Worm (Caenorhabditis elegans) whole organism, mixed stage, embryonic: Measurements from ENCODE around the gene B0228.8.

Experiments used
- M03D4.4 ChIP-seq: sonication (generic microtip); optimal IDR thresholded peaks from 2 replicates; lab custom pipeline; 2017; ENCODE audit warnings: mild to moderate bottlenecking, missing genetic modification characterization, missing compliant biosample characterization
- bed-3 ChIP-seq: fragments of 200-800 bp; sonication (Bioruptor generic); optimal IDR thresholded peaks from 3 replicates; lab custom pipeline; 2018; ENCODE audit warnings: mild to moderate bottlenecking, missing genetic modification characterization, moderate library complexity, missing compliant biosample characterization
- ceh-39 ChIP-seq: fragments of 150-350 bp; optimal IDR thresholded peaks from 2 replicates; lab custom pipeline; 2014; ENCODE audit warnings: missing biosample characterization, missing genetic modification characterization
- ceh-43 ChIP-seq: fragments of 200-800 bp; sonication (Bioruptor generic); optimal IDR thresholded peaks from 2 replicates; lab custom pipeline; 2018; ENCODE audit warnings: mild to moderate bottlenecking, missing genetic modification characterization, moderate library complexity, missing compliant biosample characterization
- ceh-83 ChIP-seq: fragments of 200-800 bp; sonication (Bioruptor generic); optimal IDR thresholded peaks from 2 replicates; lab custom pipeline; 2018; ENCODE audit warnings: mild to moderate bottlenecking, missing genetic modification characterization, missing compliant biosample characterization
- cnd-1 ChIP-seq: fragments of 200-800 bp; sonication (Bioruptor generic); optimal IDR thresholded peaks from 2 replicates; lab custom pipeline; 2018; ENCODE audit warnings: mild to moderate bottlenecking, missing genetic modification characterization, missing compliant biosample characterization
- drap-1 ChIP-seq: fragments of 200-800 bp; sonication (Bioruptor generic); optimal IDR thresholded peaks from 3 replicates; lab custom pipeline; 2018; ENCODE audit warnings: mild to moderate bottlenecking, missing genetic modification characterization, missing compliant biosample characterization
- elt-3 ChIP-seq: fragments of 150-350 bp; optimal IDR thresholded peaks from 2 replicates; lab custom pipeline; 2014; ENCODE audit warnings: missing biosample characterization, missing genetic modification characterization
- flh-1 ChIP-seq: fragments of 200-800 bp; sonication (Bioruptor generic); optimal IDR thresholded peaks from 2 replicates; lab custom pipeline; 2018; ENCODE audit warnings: mild to moderate bottlenecking, missing genetic modification characterization, moderate library complexity, missing compliant biosample characterization
- ham-2 ChIP-seq: fragments of 200-800 bp; sonication (Bioruptor generic); optimal IDR thresholded peaks from 2 replicates; lab custom pipeline; 2018; ENCODE audit warnings: mild to moderate bottlenecking, missing genetic modification characterization, missing compliant biosample characterization
- hlh-1 ChIP-seq: fragments of 150-350 bp; optimal IDR thresholded peaks from 2 replicates; lab custom pipeline; 2014; ENCODE audit warnings: missing biosample characterization, missing genetic modification reagents, missing genetic modification characterization
- lin-13 ChIP-seq: fragments of 150-350 bp; optimal IDR thresholded peaks from 2 replicates; lab custom pipeline; 2014; ENCODE audit warnings: missing biosample characterization, missing genetic modification characterization
- lin-32 ChIP-seq: fragments of 200-800 bp; sonication (Bioruptor generic); optimal IDR thresholded peaks from 2 replicates; lab custom pipeline; 2018; ENCODE audit warnings: mild to moderate bottlenecking, missing genetic modification characterization, missing compliant biosample characterization
- lsy-2 ChIP-seq: fragments of 150-350 bp; optimal IDR thresholded peaks from 2 replicates; lab custom pipeline; 2014; ENCODE audit warnings: missing biosample characterization, missing genetic modification characterization
- mab-5 ChIP-seq: fragments of 150-350 bp; optimal IDR thresholded peaks from 2 replicates; lab custom pipeline; 2014; ENCODE audit warnings: missing biosample characterization, missing genetic modification characterization
- mep-1 ChIP-seq: fragments of 150-350 bp; optimal IDR thresholded peaks from 2 replicates; lab custom pipeline; 2017; ENCODE audit warnings: missing biosample characterization, missing genetic modification reagents, missing genetic modification characterization, inconsistent platforms
- mls-2 ChIP-seq: sonication (generic microtip); optimal IDR thresholded peaks from 2 replicates; lab custom pipeline; 2016; ENCODE audit warnings: mild to moderate bottlenecking, missing genetic modification characterization, moderate library complexity, missing compliant biosample characterization
- nhr-2 ChIP-seq: fragments of 150-350 bp; optimal IDR thresholded peaks from 2 replicates; lab custom pipeline; 2014; ENCODE audit warnings: missing biosample characterization, missing genetic modification characterization
- nhr-237 ChIP-seq: fragments of 150-350 bp; optimal IDR thresholded peaks from 2 replicates; lab custom pipeline; 2014; ENCODE audit warnings: missing biosample characterization, missing genetic modification characterization
- nhr-28 ChIP-seq: fragments of 150-350 bp; optimal IDR thresholded peaks from 2 replicates; lab custom pipeline; 2014; ENCODE audit warnings: missing biosample characterization, missing genetic modification characterization
- nhr-76 ChIP-seq: sonication (generic microtip); optimal IDR thresholded peaks from 2 replicates; lab custom pipeline; 2017; ENCODE audit warnings: missing biosample characterization, missing genetic modification characterization
- pha-4 ChIP-seq: fragments of 150-350 bp; optimal IDR thresholded peaks from 2 replicates; lab custom pipeline; 2018; ENCODE audit warnings: missing biosample characterization, missing genetic modification reagents, missing genetic modification characterization
- sem-2 ChIP-seq: fragments of 200-800 bp; sonication (Bioruptor generic); optimal IDR thresholded peaks from 2 replicates; lab custom pipeline; 2018; ENCODE audit warnings: mild to moderate bottlenecking, missing genetic modification characterization, missing compliant biosample characterization
- sptf-1 ChIP-seq: sonication (generic microtip); optimal IDR thresholded peaks from 2 replicates; lab custom pipeline; 2017; ENCODE audit warnings: mild to moderate bottlenecking, missing genetic modification characterization, moderate library complexity, missing compliant biosample characterization
- tbx-8 ChIP-seq: fragments of 200-800 bp; sonication (Bioruptor generic); optimal IDR thresholded peaks from 2 replicates; lab custom pipeline; 2018; ENCODE audit warnings: mild to moderate bottlenecking, missing genetic modification characterization, moderate library complexity, missing compliant biosample characterization
- unc-120 ChIP-seq: sonication (generic microtip); optimal IDR thresholded peaks from 2 replicates; lab custom pipeline; 2017; ENCODE audit warnings: missing genetic modification characterization, missing compliant biosample characterization; ENCODE audit not compliant: poor library complexity, severe bottlenecking
- unc-62 ChIP-seq: fragments of 150-350 bp; optimal IDR thresholded peaks from 2 replicates; lab custom pipeline; 2014; ENCODE audit warnings: missing biosample characterization, missing genetic modification reagents, missing genetic modification characterization
- ztf-11 ChIP-seq: fragments of 150-350 bp; optimal IDR thresholded peaks from 2 replicates; lab custom pipeline; 2014; ENCODE audit warnings: missing biosample characterization, missing genetic modification characterization

B0228.8 gene

ce11 chrII:7763569-7763968, 2.2 kb upstream of the B0228.8 start, which contains the start of gene B0228.9:
B0228.9 (minus strand) TSS chrII:7763669.
- TF ChIP-seq sem-2 = no peak
- no peak for TF ChIP-seq nhr-28 (tag; lab: Kevin White, UChicago)
- TF ChIP-seq mls-2 (tag; lab: Kevin White, UChicago) = no peak
- no peak for TF ChIP-seq nhr-76 (tag; lab: Kevin White, UChicago)
- TF ChIP-seq tbx-8 (GFP tag; lab: Kevin White, UChicago) = no peak
- TF ChIP-seq M03D4.4 (tag; lab: Kevin White, UChicago) = no peak
- no peak for TF ChIP-seq ceh-83
- TF ChIP-seq mab-5 (tag; lab: Kevin White, UChicago) = no peak
- no peak for TF ChIP-seq lsy-2 (tag; lab: Kevin White, UChicago)
- TF ChIP-seq cnd-1 = no peak
- no peak for TF ChIP-seq hlh-1 (tag; lab: Kevin White, UChicago)
- no peak for TF ChIP-seq mep-1 (tag; lab: Kevin White, UChicago)
- no peak for TF ChIP-seq lin-13 (tag; lab: Kevin White, UChicago)
- TF ChIP-seq pha-4 = no peak
- no peak for TF ChIP-seq elt-3 (tag; lab: Kevin White, UChicago)

ce11 chrII:7758397-7759135, 2.8 kb downstream of the B0228.8 start, which contains the start of gene B0228.7:
B0228.7 (minus strand) TSS chrII:7759023.
- no peak for TF ChIP-seq ceh-43 (GFP tag; lab: Kevin White, UChicago)

ce11 chrII:7756810-7757209, 4.5 kb downstream of the B0228.8 start:
- TF ChIP-seq nhr-237 (tag; lab: Kevin White, UChicago) (no peak), sptf-1 (tag; lab: Kevin White, UChicago) (no peak), flh-1 (GFP tag; lab: Kevin White, UChicago) (peak; percentile 18), ztf-11 (tag; lab: Kevin White, UChicago) (no peak), unc-62 (GFP tag; lab: Kevin White, UChicago) (peak; percentile 1), ham-2 (GFP tag; lab: Kevin White, UChicago) (no peak), elt-3 (tag; lab: Kevin White, UChicago) (no peak), nhr-76 (tag; lab: Kevin White, UChicago) (no peak), drap-1 (GFP tag; lab: Kevin White, UChicago) (peak; percentile 48), M03D4.4 (tag; lab: Kevin White, UChicago) (peak; percentile 29), hlh-1 (tag; lab: Kevin White, UChicago) (peak; percentile 36), pha-4 (no peak), lsy-2 (tag; lab: Kevin White, UChicago) (no peak), ceh-83 (peak; percentile 66), nhr-28 (tag; lab: Kevin White, UChicago) (no peak), mep-1 (tag; lab: Kevin White, UChicago) (no peak), bed-3 (GFP tag; lab: Kevin White, UChicago) (peak; percentile 8)

- TF ChIP-seq ceh-39 (tag; lab: Kevin White, UChicago) = peak; percentile 55
- TF ChIP-seq nhr-76 (tag; lab: Kevin White, UChicago) = no peak
- peak; percentile 50 for TF ChIP-seq unc-120 (tag; lab: Kevin White, UChicago)
- TF ChIP-seq nhr-237 (tag; lab: Kevin White, UChicago) = no peak
Measured at ce11 chrII:7755116-7755571, 6.2 kb downstream of the B0228.8 start, which contains the start of the genes B0228.6 and B0228.1. B0228.6 (minus strand) TSS chrII:7755166. B0228.1 (plus strand) TSS chrII:7755343.

- TF ChIP-seq ztf-11 (tag; lab: Kevin White, UChicago) (no peak), mab-5 (tag; lab: Kevin White, UChicago) (no peak), ham-2 (GFP tag; lab: Kevin White, UChicago) (no peak), lin-32 (GFP tag; lab: Kevin White, UChicago) (no peak)
Measured at ce11 chrII:7753500-7753899, 7.8 kb downstream of the B0228.8 start, which contains the start of gene trx-1. trx-1 (minus strand) TSS chrII:7753600.

ce11 chrII:7736725-7737124, 24.6 kb downstream of the B0228.8 start:
- no peak for TF ChIP-seq nhr-76 (tag; lab: Kevin White, UChicago)
- TF ChIP-seq mab-5 (tag; lab: Kevin White, UChicago) = no peak
- TF ChIP-seq ceh-43 (GFP tag; lab: Kevin White, UChicago) = no peak
- TF ChIP-seq nhr-2 (tag; lab: Kevin White, UChicago) = no peak
- no peak for TF ChIP-seq ceh-83
- no peak for TF ChIP-seq mls-2 (tag; lab: Kevin White, UChicago)
- no peak for TF ChIP-seq nhr-237 (tag; lab: Kevin White, UChicago)
- no peak for TF ChIP-seq elt-3 (tag; lab: Kevin White, UChicago)
- TF ChIP-seq lsy-2 (tag; lab: Kevin White, UChicago) = no peak
- TF ChIP-seq bed-3 (GFP tag; lab: Kevin White, UChicago) = no peak
